Worm (Caenorhabditis elegans) whole organism, young adult: Measurements from ENCODE around the gene hif-1.

Source experiments
- B0019.2 ChIP-seq: fragments of 200-800 bp; sonication (Bioruptor generic); conservative IDR thresholded peaks from 2 replicates; pipeline ENCODE4 v1.3.6; 2022; ENCODE audit warnings: missing genetic modification reagents, missing genetic modification characterization, missing compliant biosample characterization
- B0035.1 ChIP-seq: sonication (generic microtip); optimal IDR thresholded peaks from 2 replicates; lab custom pipeline; 2016; ENCODE audit warnings: missing genetic modification characterization, mild to moderate bottlenecking, missing compliant biosample characterization, missing genotype, missing genetic modification reagents
- C06A6.2 ChIP-seq: fragments of 200-800 bp; sonication (Bioruptor generic); conservative IDR thresholded peaks from 2 replicates; pipeline ENCODE4 v1.3.6; 2022; ENCODE audit warnings: missing genetic modification characterization, missing compliant biosample characterization
- D2030.7 ChIP-seq: fragments of 200-800 bp; sonication (Bioruptor generic); IDR thresholded peaks from 2 replicates; pipeline ENCODE4 v1.3.6; 2022; ENCODE audit warnings: missing genetic modification reagents, missing genetic modification characterization, missing compliant biosample characterization
- F52B5.7 ChIP-seq: sonication (generic microtip); optimal IDR thresholded peaks from 2 replicates; lab custom pipeline; 2016; ENCODE audit warnings: mild to moderate bottlenecking, missing genetic modification characterization, missing compliant biosample characterization
- F57C9.4 ChIP-seq: sonication (generic microtip); optimal IDR thresholded peaks from 2 replicates; lab custom pipeline; 2017; ENCODE audit warnings: mild to moderate bottlenecking, missing genetic modification characterization, missing compliant biosample characterization
- K12H6.12 ChIP-seq: fragments of 200-800 bp; sonication (Bioruptor generic); optimal IDR thresholded peaks from 2 replicates; lab custom pipeline; 2018; ENCODE audit warnings: mild to moderate bottlenecking, missing genetic modification characterization, missing compliant biosample characterization
- Y56A3A.18 ChIP-seq: fragments of 200-800 bp; sonication (Bioruptor generic); IDR thresholded peaks from 2 replicates; pipeline ENCODE4 v1.3.6; 2022; ENCODE audit warnings: missing genetic modification reagents, missing genetic modification characterization, missing compliant biosample characterization
- Y67H2A.10 ChIP-seq: fragments of 200-800 bp; sonication (Bioruptor generic); conservative IDR thresholded peaks from 2 replicates; pipeline ENCODE4 v1.3.6; 2022; ENCODE audit warnings: missing genetic modification reagents, missing genetic modification characterization, missing compliant biosample characterization
- Y95B8A.8 ChIP-seq: fragments of 200-800 bp; sonication (Bioruptor generic); IDR thresholded peaks from 2 replicates; pipeline ENCODE4 v1.3.6; 2022; ENCODE audit warnings: missing genetic modification reagents, missing genetic modification characterization, missing compliant biosample characterization
- akir-1 ChIP-seq: fragments of 200-800 bp; sonication (Bioruptor generic); optimal IDR thresholded peaks from 2 replicates; lab custom pipeline; 2018; ENCODE audit warnings: mild to moderate bottlenecking, missing genetic modification characterization, moderate library complexity, missing compliant biosample characterization
- athp-1 ChIP-seq: sonication (generic microtip); optimal IDR thresholded peaks from 2 replicates; lab custom pipeline; 2017; ENCODE audit warnings: mild to moderate bottlenecking, missing genetic modification characterization, missing compliant biosample characterization
- attf-3 ChIP-seq: fragments of 200-800 bp; sonication (Bioruptor generic); conservative IDR thresholded peaks from 2 replicates; pipeline ENCODE4 v1.3.6; 2022; ENCODE audit warnings: missing genetic modification reagents, missing genetic modification characterization, missing compliant biosample characterization
- ccch-3 ChIP-seq: fragments of 200-800 bp; sonication (Bioruptor generic); optimal IDR thresholded peaks from 2 replicates; lab custom pipeline; 2018; ENCODE audit warnings: mild to moderate bottlenecking, missing genetic modification characterization, missing compliant biosample characterization
- ceh-27 ChIP-seq: fragments of 200-800 bp; sonication (Bioruptor generic); optimal IDR thresholded peaks from 2 replicates; lab custom pipeline; 2018; ENCODE audit warnings: mild to moderate bottlenecking, missing genetic modification characterization, moderate library complexity, missing compliant biosample characterization
- ceh-40 ChIP-seq: fragments of 200-800 bp; sonication (Bioruptor generic); IDR thresholded peaks from 2 replicates; pipeline ENCODE4 v1.3.6; 2022; ENCODE audit warnings: missing genetic modification characterization, missing compliant biosample characterization
- ceh-58 ChIP-seq: fragments of 200-800 bp; sonication (Bioruptor generic); IDR thresholded peaks from 2 replicates; pipeline ENCODE4 v1.3.6; 2022; ENCODE audit warnings: missing genetic modification characterization, missing compliant biosample characterization
- egl-44 ChIP-seq: fragments of 200-800 bp; sonication (Bioruptor generic); IDR thresholded peaks from 2 replicates; pipeline ENCODE4 v1.3.6; 2022; ENCODE audit warnings: missing genetic modification reagents, missing genetic modification characterization, missing compliant biosample characterization
- ekl-4 ChIP-seq: fragments of 200-800 bp; sonication (Bioruptor generic); IDR thresholded peaks from 2 replicates; pipeline ENCODE4 v1.3.6; 2022; ENCODE audit warnings: missing genetic modification reagents, missing genetic modification characterization, missing compliant biosample characterization
- ets-4 ChIP-seq: fragments of 200-800 bp; sonication (Bioruptor generic); optimal IDR thresholded peaks from 2 replicates; lab custom pipeline; 2018; ENCODE audit warnings: mild to moderate bottlenecking, missing genetic modification characterization, missing compliant biosample characterization
- hlh-26 ChIP-seq: fragments of 200-800 bp; sonication (Bioruptor generic); conservative IDR thresholded peaks from 2 replicates; pipeline ENCODE4 v1.3.6; 2022; ENCODE audit warnings: missing genetic modification reagents, missing genetic modification characterization, missing compliant biosample characterization
- let-526 ChIP-seq: fragments of 200-800 bp; sonication (Bioruptor generic); IDR thresholded peaks from 2 replicates; pipeline ENCODE4 v1.3.6; 2022; ENCODE audit warnings: missing genetic modification reagents, missing genetic modification characterization, missing compliant biosample characterization
- madf-10 ChIP-seq: sonication (generic microtip); optimal IDR thresholded peaks from 2 replicates; lab custom pipeline; 2016; ENCODE audit warnings: mild to moderate bottlenecking, missing genetic modification characterization, missing compliant biosample characterization
- madf-3 ChIP-seq: fragments of 200-800 bp; sonication (Bioruptor generic); IDR thresholded peaks from 2 replicates; pipeline ENCODE4 v1.3.6; 2022; ENCODE audit warnings: missing genetic modification reagents, missing genetic modification characterization, missing compliant biosample characterization
- mel-28 ChIP-seq: sonication (generic microtip); optimal IDR thresholded peaks from 2 replicates; lab custom pipeline; 2016; ENCODE audit warnings: borderline replicate concordance, mild to moderate bottlenecking, missing genetic modification characterization, missing compliant biosample characterization
- nfyb-1 ChIP-seq: fragments of 200-800 bp; sonication (Bioruptor generic); IDR thresholded peaks from 2 replicates; pipeline ENCODE4 v1.3.6; 2022; ENCODE audit warnings: missing genetic modification reagents, missing genetic modification characterization, missing compliant biosample characterization
- nhr-27 ChIP-seq: fragments of 200-800 bp; sonication (Bioruptor generic); optimal IDR thresholded peaks from 2 replicates; lab custom pipeline; 2018; ENCODE audit warnings: mild to moderate bottlenecking, missing genetic modification characterization, moderate library complexity, missing compliant biosample characterization
- nhr-80 ChIP-seq: sonication (generic microtip); optimal IDR thresholded peaks from 2 replicates; lab custom pipeline; 2016; ENCODE audit warnings: missing genetic modification characterization, missing compliant biosample characterization
- pbrm-1 ChIP-seq: fragments of 200-800 bp; sonication (Bioruptor generic); IDR thresholded peaks from 2 replicates; pipeline ENCODE4 v1.3.6; 2022; ENCODE audit warnings: missing genetic modification reagents, missing genetic modification characterization, missing compliant biosample characterization
- rec-8 ChIP-seq, 2 experiments: sonication (generic microtip); optimal IDR thresholded peaks; 2 replicates each; lab custom pipeline; 2016; ENCODE audit warnings: mild to moderate bottlenecking in 2 of 2, missing genetic modification characterization in 2 of 2, missing genetic modification reagents in 2 of 2, missing genotype in 2 of 2, missing biosample characterization in 1 of 2, missing compliant biosample characterization in 1 of 2, moderate library complexity in 1 of 2
- repo-1 ChIP-seq: sonication (generic microtip); optimal IDR thresholded peaks from 2 replicates; lab custom pipeline; 2017; ENCODE audit warnings: mild to moderate bottlenecking, missing genetic modification characterization, missing compliant biosample characterization
- sdz-38 ChIP-seq: sonication (generic microtip); optimal IDR thresholded peaks from 2 replicates; lab custom pipeline; 2016; ENCODE audit warnings: missing genotype, missing genetic modification characterization, missing compliant biosample characterization
- snpc-4 ChIP-seq, 5 experiments: fragments of 150-350 bp in 1 of 5; sonication (generic microtip) in 4 of 5; optimal IDR thresholded peaks; 2 replicates each; lab custom pipeline; 2014 to 2018; ENCODE audit warnings: missing genetic modification characterization in 5 of 5, missing biosample characterization in 3 of 5, antibody characterized with exemption in 2 of 5, mild to moderate bottlenecking in 2 of 5, missing compliant biosample characterization in 2 of 5, missing genotype in 2 of 5, moderate library complexity in 2 of 5, missing genetic modification reagents in 1 of 5
- tbp1 ChIP-seq: fragments of 200-800 bp; sonication (Bioruptor generic); optimal IDR thresholded peaks from 2 replicates; lab custom pipeline; 2018; ENCODE audit warnings: mild to moderate bottlenecking, missing genetic modification characterization, missing compliant biosample characterization
- ztf-3 ChIP-seq: fragments of 200-800 bp; sonication (Bioruptor generic); optimal IDR thresholded peaks from 2 replicates; lab custom pipeline; 2018; ENCODE audit warnings: mild to moderate bottlenecking, missing genetic modification characterization, missing compliant biosample characterization
- ztf-6 ChIP-seq: fragments of 200-800 bp; sonication (Bioruptor generic); IDR thresholded peaks from 2 replicates; pipeline ENCODE4 v1.3.6; 2022; ENCODE audit warnings: missing genetic modification reagents, missing genetic modification characterization, missing compliant biosample characterization

Gene hif-1

ce11 chrV:20778257-20778697 lies 1.9 kb upstream of the hif-1 start (continued):
- peak; percentile 82 for TF ChIP-seq ekl-4 (GFP tag; lab: Robert Waterston, UW)
- no peak for TF ChIP-seq ceh-58 (GFP tag; lab: Robert Waterston, UW)
- TF ChIP-seq B0035.1 (tag; lab: Kevin White, UChicago): peak; percentile 70
- TF ChIP-seq C06A6.2 (GFP tag; lab: Robert Waterston, UW): peak; percentile 88
- TF ChIP-seq nhr-27 (tag; lab: Kevin White, UChicago): no peak
- TF ChIP-seq snpc-4 (GFP tag; optimal IDR thresholded peaks at IDR 0.05; lab: Kevin White, UChicago): no peak
- TF ChIP-seq snpc-4 (tag; optimal IDR thresholded peaks at IDR 0.05; lab: Kevin White, UChicago): peak in 3 of 4 experiments; percentile 14 to 80 (median 79)
- peak; percentile 11 for TF ChIP-seq ztf-3 (GFP tag; lab: Kevin White, UChicago)
- TF ChIP-seq F57C9.4 (tag; lab: Kevin White, UChicago): no peak
- peak; percentile 96 for TF ChIP-seq K12H6.12 (tag; lab: Kevin White, UChicago)
- 0 out of 2 replicates have a peak, but pooled peaks have one; percentile 64 for TF ChIP-seq ztf-6
- no peak for TF ChIP-seq ccch-3 (GFP tag; lab: Kevin White, UChicago)
- peak; percentile 49 for TF ChIP-seq akir-1 (GFP tag; lab: Kevin White, UChicago)
- peak; percentile 78; the same call in 1 of the 2 replicates for TF ChIP-seq egl-44 (GFP tag; lab: Robert Waterston, UW)
- TF ChIP-seq madf-10 (tag; lab: Kevin White, UChicago): peak; percentile 100
- TF ChIP-seq pbrm-1 (GFP tag; lab: Robert Waterston, UW): peak; percentile 92
- peak; percentile 95 for TF ChIP-seq nfyb-1 (GFP tag; lab: Robert Waterston, UW)
- TF ChIP-seq F52B5.7 (tag; lab: Kevin White, UChicago): peak; percentile 77
- no peak for TF ChIP-seq mel-28 (tag; lab: Kevin White, UChicago)
- no peak for TF ChIP-seq B0019.2
- no peak for TF ChIP-seq rec-8 (tag; optimal IDR thresholded peaks at IDR 0.05; lab: Kevin White, UChicago)
- TF ChIP-seq repo-1 (tag; lab: Kevin White, UChicago): peak; percentile 60
- peak; percentile 79 for TF ChIP-seq nhr-80 (tag; lab: Kevin White, UChicago)
- TF ChIP-seq ets-4: peak; percentile 59
- no peak for TF ChIP-seq D2030.7 (GFP tag; lab: Robert Waterston, UW)
- TF ChIP-seq Y56A3A.18: peak; percentile 64; the same call in 1 of the 2 replicates
- no peak for TF ChIP-seq madf-3 (GFP tag; lab: Robert Waterston, UW)
- TF ChIP-seq athp-1 (tag; lab: Kevin White, UChicago): peak; percentile 3
- TF ChIP-seq ceh-27: peak; percentile 98
- TF ChIP-seq hlh-26 (GFP tag; lab: Robert Waterston, UW): no peak
- peak; percentile 43; the same call in 1 of the 2 replicates for TF ChIP-seq Y95B8A.8 (GFP tag; lab: Robert Waterston, UW)
- no peak for TF ChIP-seq ceh-40
- TF ChIP-seq Y67H2A.10 (GFP tag; lab: Robert Waterston, UW): peak; percentile 37; the same call in 1 of the 2 replicates
- no peak for TF ChIP-seq sdz-38
- peak; percentile 87 for TF ChIP-seq let-526 (GFP tag; lab: Robert Waterston, UW)
- peak; percentile 69 for TF ChIP-seq tbp1

ce11 chrV:20778886-20779285 lies 1.3 kb upstream of the hif-1 start:
- TF ChIP-seq nhr-80 (tag; lab: Kevin White, UChicago) (peak; percentile 20), egl-44 (GFP tag; lab: Robert Waterston, UW) (0 out of 2 replicates have a peak, but pooled peaks have one; percentile 28), attf-3 (GFP tag; lab: Robert Waterston, UW) (no peak)
